Worm (Caenorhabditis elegans) whole organism, L3 larva: ENCODE measurements around the gene aqp-5.

ENCODE experiments used
- R02D3.7 ChIP-seq: fragments of 150-350 bp; optimal IDR thresholded peaks from 2 replicates; lab custom pipeline; 2014; ENCODE audit warnings: missing biosample characterization, missing genetic modification characterization
- aly-2 ChIP-seq: fragments of 150-350 bp; optimal IDR thresholded peaks from 2 replicates; lab custom pipeline; 2014; ENCODE audit warnings: missing biosample characterization, missing genetic modification characterization
- ama-1 ChIP-seq: fragments of 150-350 bp; optimal IDR thresholded peaks from 2 replicates; lab custom pipeline; 2018
- ceh-16 ChIP-seq: sonication (generic microtip); optimal IDR thresholded peaks from 2 replicates; lab custom pipeline; 2017; ENCODE audit warnings: missing biosample characterization, missing genetic modification characterization
- ceh-28 ChIP-seq: fragments of 150-350 bp; optimal IDR thresholded peaks from 2 replicates; lab custom pipeline; 2014; ENCODE audit warnings: missing biosample characterization, missing genetic modification reagents, missing genetic modification characterization
- ceh-82 ChIP-seq: fragments of 150-350 bp; optimal IDR thresholded peaks from 2 replicates; lab custom pipeline; 2014; ENCODE audit warnings: missing biosample characterization, missing genetic modification characterization
- ceh-9 ChIP-seq: sonication (generic microtip); optimal IDR thresholded peaks from 2 replicates; lab custom pipeline; 2018; ENCODE audit warnings: missing biosample characterization, missing genetic modification characterization
- egl-27 ChIP-seq: sonication (generic microtip); optimal IDR thresholded peaks from 4 replicates; lab custom pipeline; 2017; ENCODE audit warnings: missing biosample characterization, missing genetic modification reagents, missing genetic modification characterization
- elt-1 ChIP-seq: fragments of 150-350 bp; optimal IDR thresholded peaks from 2 replicates; lab custom pipeline; 2014; ENCODE audit warnings: missing biosample characterization, missing genetic modification characterization
- elt-2 ChIP-seq: sonication (generic microtip); optimal IDR thresholded peaks from 2 replicates; lab custom pipeline; 2016; ENCODE audit warnings: missing genetic modification reagents, mild to moderate bottlenecking, missing genetic modification characterization, missing compliant biosample characterization
- elt-3 ChIP-seq, 3 experiments: fragments of 150-350 bp in 1 of 3; sonication (generic microtip) in 2 of 3; optimal IDR thresholded peaks; 2 replicates in 2 of 3; 4 replicates in 1 of 3; lab custom pipeline; 2014 to 2017; ENCODE audit warnings: missing biosample characterization in 3 of 3, missing genetic modification characterization in 3 of 3
- eor-1 ChIP-seq, 2 experiments: fragments of 150-350 bp; optimal IDR thresholded peaks; 2 replicates each; lab custom pipeline; 2014 to 2018; ENCODE audit warnings: missing biosample characterization in 2 of 2, missing genetic modification characterization in 2 of 2
- fkh-10 ChIP-seq: sonication (generic microtip); optimal IDR thresholded peaks from 2 replicates; lab custom pipeline; 2017; ENCODE audit warnings: missing biosample characterization, missing genetic modification reagents, missing genetic modification characterization
- fos-1 ChIP-seq: fragments of 150-350 bp; optimal IDR thresholded peaks from 2 replicates; lab custom pipeline; 2014; ENCODE audit warnings: missing biosample characterization, missing genetic modification characterization
- hmg-11 ChIP-seq: sonication (generic microtip); optimal IDR thresholded peaks from 2 replicates; lab custom pipeline; 2016; ENCODE audit warnings: missing genetic modification characterization, missing compliant biosample characterization
- jun-1 ChIP-seq: fragments of 150-350 bp; optimal IDR thresholded peaks from 2 replicates; lab custom pipeline; 2014; ENCODE audit warnings: missing biosample characterization, missing genetic modification reagents, missing genetic modification characterization
- lin-15B ChIP-seq: fragments of 150-350 bp; optimal IDR thresholded peaks from 2 replicates; lab custom pipeline; 2014; ENCODE audit warnings: missing biosample characterization, missing genetic modification characterization
- lin-39 ChIP-seq: fragments of 150-350 bp; optimal IDR thresholded peaks from 2 replicates; lab custom pipeline; 2018; ENCODE audit warnings: missing biosample characterization, missing genetic modification reagents, missing genetic modification characterization
- lsy-12 ChIP-seq: sonication (generic microtip); optimal IDR thresholded peaks from 2 replicates; lab custom pipeline; 2016; ENCODE audit warnings: mild to moderate bottlenecking, missing genetic modification characterization, missing compliant biosample characterization
- mdl-1 ChIP-seq: fragments of 150-350 bp; optimal IDR thresholded peaks from 2 replicates; lab custom pipeline; 2014; ENCODE audit warnings: missing biosample characterization, missing genetic modification characterization
- mml-1 ChIP-seq: fragments of 150-350 bp; sonication (generic microtip); optimal IDR thresholded peaks from 3 replicates; lab custom pipeline; 2014; ENCODE audit warnings: missing biosample characterization, missing genetic modification characterization
- nfya-1 ChIP-seq: sonication (generic microtip); optimal IDR thresholded peaks from 2 replicates; lab custom pipeline; 2017; ENCODE audit warnings: missing genetic modification characterization, mild to moderate bottlenecking, missing compliant biosample characterization, antibody characterized with exemption, moderate library complexity; ENCODE audit not compliant: insufficient read depth
- nhr-12 ChIP-seq: fragments of 150-350 bp; optimal IDR thresholded peaks from 2 replicates; lab custom pipeline; 2014; ENCODE audit warnings: missing biosample characterization, missing genetic modification characterization
- nhr-23 ChIP-seq: fragments of 150-350 bp; optimal IDR thresholded peaks from 2 replicates; lab custom pipeline; 2014; ENCODE audit warnings: missing biosample characterization, missing genetic modification reagents, missing genetic modification characterization
- nhr-237 ChIP-seq: fragments of 150-350 bp; optimal IDR thresholded peaks from 2 replicates; lab custom pipeline; 2014; ENCODE audit warnings: missing biosample characterization, missing genetic modification characterization
- nhr-25 ChIP-seq: sonication (generic microtip); optimal IDR thresholded peaks from 2 replicates; lab custom pipeline; 2017; ENCODE audit warnings: missing biosample characterization, missing genetic modification characterization
- nhr-28 ChIP-seq: fragments of 150-350 bp; optimal IDR thresholded peaks from 2 replicates; lab custom pipeline; 2014; ENCODE audit warnings: missing biosample characterization, missing genetic modification characterization
- nhr-43 ChIP-seq: sonication (generic microtip); optimal IDR thresholded peaks from 2 replicates; lab custom pipeline; 2016; ENCODE audit warnings: mild to moderate bottlenecking, missing genetic modification characterization, missing compliant biosample characterization; ENCODE audit not compliant: poor library complexity, severe bottlenecking
- nhr-67 ChIP-seq: fragments of 150-350 bp; optimal IDR thresholded peaks from 2 replicates; lab custom pipeline; 2014; ENCODE audit warnings: missing biosample characterization, missing genetic modification characterization
- nhr-76 ChIP-seq: fragments of 150-350 bp; sonication (generic microtip); optimal IDR thresholded peaks from 5 replicates; lab custom pipeline; 2014; ENCODE audit warnings: missing biosample characterization, missing genetic modification characterization
- nhr-77 ChIP-seq: fragments of 150-350 bp; optimal IDR thresholded peaks from 2 replicates; lab custom pipeline; 2014; ENCODE audit warnings: missing biosample characterization, missing genetic modification characterization
- pha-4 ChIP-seq: fragments of 150-350 bp; optimal IDR thresholded peaks from 2 replicates; lab custom pipeline; 2014; ENCODE audit warnings: missing biosample characterization, missing genetic modification reagents, missing genetic modification characterization
- pqm-1 ChIP-seq: fragments of 150-350 bp; optimal IDR thresholded peaks from 2 replicates; lab custom pipeline; 2017; ENCODE audit warnings: missing biosample characterization, missing genetic modification characterization, inconsistent platforms
- sea-2 ChIP-seq: fragments of 150-350 bp; sonication (generic microtip); optimal IDR thresholded peaks from 4 replicates; lab custom pipeline; 2014; ENCODE audit warnings: missing biosample characterization, missing genetic modification reagents, missing genetic modification characterization
- skn-1 ChIP-seq: fragments of 150-350 bp; optimal IDR thresholded peaks from 2 replicates; lab custom pipeline; 2014; ENCODE audit warnings: missing biosample characterization, missing genetic modification characterization
- snpc-4 ChIP-seq: fragments of 150-350 bp; optimal IDR thresholded peaks from 2 replicates; lab custom pipeline; 2014; ENCODE audit warnings: missing biosample characterization, missing genetic modification characterization
- tbx-2 ChIP-seq: sonication (generic microtip); optimal IDR thresholded peaks from 2 replicates; lab custom pipeline; 2016; ENCODE audit warnings: mild to moderate bottlenecking, missing genetic modification characterization, missing compliant biosample characterization
- unc-39 ChIP-seq: sonication (generic microtip); optimal IDR thresholded peaks from 4 replicates; lab custom pipeline; 2017; ENCODE audit warnings: missing biosample characterization, missing genetic modification characterization
- unc-62 ChIP-seq: fragments of 150-350 bp; sonication (generic microtip); optimal IDR thresholded peaks from 4 replicates; lab custom pipeline; 2014; ENCODE audit warnings: missing biosample characterization, missing genetic modification reagents, missing genetic modification characterization
- zag-1 ChIP-seq: fragments of 150-350 bp; optimal IDR thresholded peaks from 2 replicates; lab custom pipeline; 2014; ENCODE audit warnings: missing biosample characterization, missing genetic modification characterization
- ztf-11 ChIP-seq: fragments of 150-350 bp; optimal IDR thresholded peaks from 2 replicates; lab custom pipeline; 2014; ENCODE audit warnings: missing biosample characterization, missing genetic modification characterization

aqp-5 gene

ce11 chrV:10463276-10463675, 28.3 kb upstream of the aqp-5 start, which contains the start of gene F22E12.3:
F22E12.3 (minus strand) TSS chrV:10463376.
- TF ChIP-seq fkh-10 (GFP tag; lab: Kevin White, UChicago), result no peak
- no peak for TF ChIP-seq egl-27 (tag; lab: Kevin White, UChicago)
- TF ChIP-seq ama-1 (lab: Kevin White, UChicago), result peak; percentile 10

ce11 chrV:10464160-10464559, 27.4 kb upstream of the aqp-5 start:
- TF ChIP-seq nhr-12 (tag; lab: Kevin White, UChicago), result no peak
- no peak for TF ChIP-seq lsy-12 (tag; lab: Kevin White, UChicago)
- no peak for TF ChIP-seq R02D3.7 (tag; lab: Kevin White, UChicago)
- TF ChIP-seq pqm-1 (tag; lab: Kevin White, UChicago), result no peak
- TF ChIP-seq lin-39 (tag; lab: Kevin White, UChicago), result no peak
- TF ChIP-seq fos-1, result no peak
- TF ChIP-seq sea-2, result no peak
- TF ChIP-seq elt-3 (tag; optimal IDR thresholded peaks at IDR 0.05; lab: Kevin White, UChicago), result no peak
- TF ChIP-seq, all 47 proteins: peak for 0

ce11 chrV:10464746-10465145, 26.8 kb upstream of the aqp-5 start:
- TF ChIP-seq elt-1 (tag; lab: Kevin White, UChicago) (no peak), lsy-12 (tag; lab: Kevin White, UChicago) (no peak), nhr-43 (tag; lab: Kevin White, UChicago) (peak; percentile 14), nfya-1 (peak; percentile 39), ama-1 (lab: Kevin White, UChicago) (peak; percentile 1), nhr-25 (tag; lab: Kevin White, UChicago) (no peak), lin-39 (tag; lab: Kevin White, UChicago) (peak; percentile 26)

- TF ChIP-seq ceh-82 (tag; lab: Kevin White, UChicago) (no peak), snpc-4 (no peak), lin-39 (tag; lab: Kevin White, UChicago) (no peak), nhr-25 (tag; lab: Kevin White, UChicago) (no peak), elt-1 (tag; lab: Kevin White, UChicago) (no peak), elt-3 (tag; optimal IDR thresholded peaks at IDR 0.05; lab: Kevin White, UChicago) (no peak), R02D3.7 (tag; lab: Kevin White, UChicago) (no peak), mdl-1 (tag; lab: Kevin White, UChicago) (no peak), nhr-76 (tag; lab: Kevin White, UChicago) (no peak), nhr-77 (tag; lab: Kevin White, UChicago) (no peak), ama-1 (lab: Kevin White, UChicago) (no peak), nhr-67 (no peak), pqm-1 (tag; lab: Kevin White, UChicago) (no peak), nhr-12 (tag; lab: Kevin White, UChicago) (no peak), ceh-16 (tag; lab: Kevin White, UChicago) (no peak), fos-1 (no peak), nhr-237 (tag; lab: Kevin White, UChicago) (no peak), zag-1 (tag; lab: Kevin White, UChicago) (no peak)
These were observed 26.1 kb upstream of the aqp-5 start for ce11 chrV:10465478-10465877.

- no peak for TF ChIP-seq sea-2
- TF ChIP-seq eor-1 (tag; optimal IDR thresholded peaks at IDR 0.05; lab: Kevin White, UChicago), result no peak
- no peak for TF ChIP-seq nhr-77 (tag; lab: Kevin White, UChicago)
- TF ChIP-seq ztf-11 (tag; lab: Kevin White, UChicago), result no peak
- TF ChIP-seq nfya-1, result peak; percentile 95
- no peak for TF ChIP-seq unc-39 (tag; lab: Kevin White, UChicago)
- peak; percentile 93 for TF ChIP-seq nhr-43 (tag; lab: Kevin White, UChicago)
- TF ChIP-seq mdl-1 (tag; lab: Kevin White, UChicago), result peak; percentile 98
- TF ChIP-seq ceh-9 (tag; lab: Kevin White, UChicago), result no peak
- peak; percentile 94 for TF ChIP-seq jun-1 (tag; lab: Kevin White, UChicago)
- TF ChIP-seq fos-1, result peak; percentile 79
- peak; percentile 85 for TF ChIP-seq elt-2 (tag; lab: Kevin White, UChicago)
- peak; percentile 96 for TF ChIP-seq nhr-23 (tag; lab: Kevin White, UChicago)
- TF ChIP-seq hmg-11 (tag; lab: Kevin White, UChicago), result peak; percentile 87
- peak; percentile 73 for TF ChIP-seq lin-15B (tag; lab: Kevin White, UChicago)
- peak; percentile 82 for TF ChIP-seq ama-1 (lab: Kevin White, UChicago)
- no peak for TF ChIP-seq nhr-28 (tag; lab: Kevin White, UChicago)
- peak; percentile 72 for TF ChIP-seq mml-1
- peak; percentile 99 for TF ChIP-seq pha-4 (tag; lab: Kevin White, UChicago)
- peak; percentile 53 for TF ChIP-seq ceh-82 (tag; lab: Kevin White, UChicago)
- peak; percentile 99 for TF ChIP-seq nhr-25 (tag; lab: Kevin White, UChicago)
- peak; percentile 86 for TF ChIP-seq unc-62 (GFP tag; lab: Kevin White, UChicago)
- TF ChIP-seq pqm-1 (tag; lab: Kevin White, UChicago), result peak; percentile 96
- no peak for TF ChIP-seq aly-2 (tag; lab: Kevin White, UChicago)
- no peak for TF ChIP-seq nhr-67
- peak; percentile 65 for TF ChIP-seq nhr-76 (tag; lab: Kevin White, UChicago)
- TF ChIP-seq snpc-4, result peak; percentile 70
- TF ChIP-seq ceh-28, result peak; percentile 87
- TF ChIP-seq skn-1, result peak; percentile 44
- peak; percentile 81 for TF ChIP-seq tbx-2 (tag; lab: Kevin White, UChicago)
- peak; percentile 58 for TF ChIP-seq zag-1 (tag; lab: Kevin White, UChicago)
These were observed 24.9 kb upstream of the aqp-5 start for ce11 chrV:10466607-10467092.
